In genomic region chr3L:16164150-16165039, dm6 we compare ENCODE assay signal across 5 fruit fly cellular contexts.
TF ChIP-seq lines count a peak whose summit lies in the region.

Gene CG5151 (minus strand): TSS chr3L:16164701.

TF ChIP-seq in whole organism, adult, 20 proteins besides CTCF, POLR2A, EP300 and RAD21 (continued from another document):
- no peak for TF ChIP-seq pad (GFP tag; optimal IDR thresholded peaks at IDR 0.05; lab: Kevin White, UChicago)
- peak; percentile 68 for TF ChIP-seq cic (GFP tag; optimal IDR thresholded peaks at IDR 0.05; lab: Kevin White, UChicago)

TF ChIP-seq in whole organism, embryonic, 481 proteins besides CTCF, POLR2A, EP300 and RAD21 (continued from another document and continues in another):
- TF ChIP-seq CG32772 (GFP tag; IDR thresholded peaks at IDR 0.05; lab: Robert Waterston, UW) = no peak
- no peak for TF ChIP-seq CG17802 (tag; optimal IDR thresholded peaks at IDR 0.05; lab: Kevin White, UChicago)
- peak; percentile 87 for TF ChIP-seq CG4360 (GFP tag; IDR thresholded peaks at IDR 0.05; lab: Robert Waterston, UW)
- no peak for TF ChIP-seq Hr3 (GFP tag; optimal IDR thresholded peaks at IDR 0.05; lab: Kevin White, UChicago)
- TF ChIP-seq Hsf (GFP tag; optimal IDR thresholded peaks at IDR 0.05; lab: Kevin White, UChicago) = no peak
- TF ChIP-seq CG7372 (GFP tag; IDR thresholded peaks at IDR 0.05; lab: Robert Waterston, UW) = no peak
- peak; percentile 13 for TF ChIP-seq CG2678 (tag; optimal IDR thresholded peaks at IDR 0.05; lab: Kevin White, UChicago)
- no peak for TF ChIP-seq cas (GFP tag; IDR thresholded peaks at IDR 0.05; lab: Robert Waterston, UW)
- no peak for TF ChIP-seq CG7928 (GFP tag; optimal IDR thresholded peaks at IDR 0.05; lab: Kevin White, UChicago)
- TF ChIP-seq Six4 (GFP tag; optimal IDR thresholded peaks at IDR 0.05; lab: Kevin White, UChicago) = no peak
- no peak for TF ChIP-seq CG17829 (tag; optimal IDR thresholded peaks at IDR 0.05; lab: Kevin White, UChicago)
- TF ChIP-seq bbx (GFP tag; IDR thresholded peaks at IDR 0.05; lab: Robert Waterston, UW; ENCODE audit: partially characterized antibody) = peak; percentile 82
- TF ChIP-seq Bgb (GFP tag; IDR thresholded peaks at IDR 0.05; lab: Robert Waterston, UW; ENCODE audit: partially characterized antibody) = peak; percentile 81
- no peak for TF ChIP-seq CG10959 (GFP tag; IDR thresholded peaks at IDR 0.05; lab: Robert Waterston, UW)
- TF ChIP-seq D19A (tag; optimal IDR thresholded peaks at IDR 0.05; lab: Kevin White, UChicago) = no peak
- TF ChIP-seq CG7556 (GFP tag; optimal IDR thresholded peaks at IDR 0.05; lab: Kevin White, UChicago) = peak; percentile 6
- TF ChIP-seq caup (GFP tag; optimal IDR thresholded peaks at IDR 0.05; lab: Kevin White, UChicago; ENCODE audit: severe bottlenecking) = peak; percentile 36
- TF ChIP-seq fd96Cb (tag; optimal IDR thresholded peaks at IDR 0.05; lab: Kevin White, UChicago) = no peak
- TF ChIP-seq vfl (GFP tag; optimal IDR thresholded peaks at IDR 0.05; lab: Kevin White, UChicago) = no peak
- no peak for TF ChIP-seq Ssrp (tag; optimal IDR thresholded peaks at IDR 0.05; lab: Kevin White, UChicago)
- no peak for TF ChIP-seq zfh2 (GFP tag; optimal IDR thresholded peaks at IDR 0.05; lab: Kevin White, UChicago)
- TF ChIP-seq tio (GFP tag; optimal IDR thresholded peaks at IDR 0.05; lab: Kevin White, UChicago) = no peak
- TF ChIP-seq fd102C (GFP tag; optimal IDR thresholded peaks at IDR 0.05; lab: Kevin White, UChicago) = no peak
- TF ChIP-seq CG9817 (tag; optimal IDR thresholded peaks at IDR 0.05; lab: Kevin White, UChicago) = no peak
- no peak for TF ChIP-seq CG15601 (tag; optimal IDR thresholded peaks at IDR 0.05; lab: Kevin White, UChicago)
- peak; percentile 0 for TF ChIP-seq gcm (GFP tag; optimal IDR thresholded peaks at IDR 0.05; lab: Kevin White, UChicago)
- no peak for TF ChIP-seq tap (tag; optimal IDR thresholded peaks at IDR 0.05; lab: Kevin White, UChicago)
- TF ChIP-seq otp (GFP tag; IDR thresholded peaks at IDR 0.05; lab: Robert Waterston, UW) = no peak
- TF ChIP-seq CG2875 (GFP tag; optimal IDR thresholded peaks at IDR 0.05; lab: Kevin White, UChicago) = no peak
- no peak for TF ChIP-seq jing (GFP tag; optimal IDR thresholded peaks at IDR 0.05; lab: Kevin White, UChicago)
- no peak for TF ChIP-seq dpn (GFP tag; optimal IDR thresholded peaks at IDR 0.05; lab: Kevin White, UChicago)
- TF ChIP-seq sisA (GFP tag; IDR thresholded peaks at IDR 0.05; lab: Robert Waterston, UW) = no peak
- TF ChIP-seq dysf (GFP tag; IDR thresholded peaks at IDR 0.05; lab: Robert Waterston, UW) = no peak; the same call in 2 of the 3 replicates
- TF ChIP-seq abd-A (tag; optimal IDR thresholded peaks at IDR 0.05; lab: Kevin White, UChicago) = peak; percentile 90

TF ChIP-seq in whole organism, prepupa, 60 proteins besides CTCF, POLR2A, EP300 and RAD21 (continued from another document and continues in another):
- peak; percentile 17 for TF ChIP-seq CG16779 (tag; optimal IDR thresholded peaks at IDR 0.05; lab: Kevin White, UChicago)
- no peak for TF ChIP-seq Hr38 (GFP tag; optimal IDR thresholded peaks at IDR 0.05; lab: Kevin White, UChicago)
- peak; percentile 70 for TF ChIP-seq Sox102F (GFP tag; optimal IDR thresholded peaks at IDR 0.05; lab: Kevin White, UChicago)
- TF ChIP-seq acj6 (GFP tag; optimal IDR thresholded peaks at IDR 0.05; lab: Kevin White, UChicago) = no peak
- TF ChIP-seq OdsH (GFP tag; optimal IDR thresholded peaks at IDR 0.05; lab: Kevin White, UChicago) = no peak
- TF ChIP-seq net (GFP tag; optimal IDR thresholded peaks at IDR 0.05; lab: Kevin White, UChicago) = peak; percentile 12
- peak; percentile 40 for TF ChIP-seq esn (GFP tag; optimal IDR thresholded peaks at IDR 0.05; lab: Kevin White, UChicago)
- peak; percentile 43 for TF ChIP-seq Eip75B (GFP tag; optimal IDR thresholded peaks at IDR 0.05; lab: Kevin White, UChicago)
- peak; percentile 20 for TF ChIP-seq CG8632 (GFP tag; optimal IDR thresholded peaks at IDR 0.05; lab: Kevin White, UChicago)
- TF ChIP-seq Ets96B (tag; optimal IDR thresholded peaks at IDR 0.05; lab: Kevin White, UChicago) = peak; percentile 41
- TF ChIP-seq CG6854 (GFP tag; optimal IDR thresholded peaks at IDR 0.05; lab: Kevin White, UChicago) = peak; percentile 75
- TF ChIP-seq CG11902 (GFP tag; optimal IDR thresholded peaks at IDR 0.05; lab: Kevin White, UChicago) = no peak
- no peak for TF ChIP-seq lz (GFP tag; optimal IDR thresholded peaks at IDR 0.05; lab: Kevin White, UChicago)
- TF ChIP-seq CG15336 (GFP tag; IDR thresholded peaks at IDR 0.05; lab: Robert Waterston, UW) = no peak; the same call in none of the 2 replicates
- TF ChIP-seq achi (GFP tag; optimal IDR thresholded peaks at IDR 0.05; lab: Kevin White, UChicago) = peak; percentile 28
- peak; percentile 18 for TF ChIP-seq CG7368 (GFP tag; optimal IDR thresholded peaks at IDR 0.05; lab: Kevin White, UChicago)
- peak; percentile 57 for TF ChIP-seq dsx (GFP tag; optimal IDR thresholded peaks at IDR 0.05; lab: Kevin White, UChicago; ENCODE audit: poor library complexity, severe bottlenecking)
- peak; percentile 56 for TF ChIP-seq CG9139 (GFP tag; optimal IDR thresholded peaks at IDR 0.05; lab: Kevin White, UChicago)
- TF ChIP-seq CG10669 (GFP tag; optimal IDR thresholded peaks at IDR 0.05; lab: Kevin White, UChicago) = peak; percentile 11
- peak; percentile 21 for TF ChIP-seq Lpt (GFP tag; optimal IDR thresholded peaks at IDR 0.05; lab: Kevin White, UChicago)
- TF ChIP-seq CG8119 (GFP tag; IDR thresholded peaks at IDR 0.05; lab: Robert Waterston, UW) = peak; percentile 72
- TF ChIP-seq vri (GFP tag; optimal IDR thresholded peaks at IDR 0.05; lab: Kevin White, UChicago) = peak; percentile 90
- peak; percentile 59 for TF ChIP-seq CG6276 (GFP tag; optimal IDR thresholded peaks at IDR 0.05; lab: Kevin White, UChicago)
- no peak for TF ChIP-seq Met (GFP tag; optimal IDR thresholded peaks at IDR 0.05; lab: Kevin White, UChicago)
- no peak for TF ChIP-seq Ets21C (GFP tag; optimal IDR thresholded peaks at IDR 0.05; lab: Kevin White, UChicago)
- no peak for TF ChIP-seq pdm3 (GFP tag; optimal IDR thresholded peaks at IDR 0.05; lab: Kevin White, UChicago)
- TF ChIP-seq CG6163 (GFP tag; IDR thresholded peaks at IDR 0.05; lab: Robert Waterston, UW) = peak; percentile 59; the same call in 2 of the 3 replicates
- TF ChIP-seq ss (GFP tag; optimal IDR thresholded peaks at IDR 0.05; lab: Kevin White, UChicago) = peak; percentile 51 to 75
- TF ChIP-seq CG3919 (GFP tag; optimal IDR thresholded peaks at IDR 0.05; lab: Kevin White, UChicago) = peak; percentile 27
- TF ChIP-seq svp (GFP tag; lab: Kevin White, UChicago) = peak; percentile 64
- peak; percentile 65 for TF ChIP-seq fkh (GFP tag; optimal IDR thresholded peaks at IDR 0.05; lab: Kevin White, UChicago)
- no peak for TF ChIP-seq Sox15 (GFP tag; optimal IDR thresholded peaks at IDR 0.05; lab: Kevin White, UChicago)
- peak; percentile 7 for TF ChIP-seq spab (GFP tag; optimal IDR thresholded peaks at IDR 0.05; lab: Kevin White, UChicago)
- TF ChIP-seq topi (GFP tag; optimal IDR thresholded peaks at IDR 0.05; lab: Kevin White, UChicago) = peak; percentile 30

TF ChIP-seq in whole organism, pupa, 21 proteins besides CTCF, POLR2A, EP300 and RAD21 (continued from another document):
- peak; percentile 40 for TF ChIP-seq CG8159 (tag; optimal IDR thresholded peaks at IDR 0.05; lab: Kevin White, UChicago)

TF ChIP-seq in whole organism, wandering third instar larva, 38 proteins besides CTCF, POLR2A, EP300 and RAD21 (continued from another document):
- TF ChIP-seq brk (GFP tag; optimal IDR thresholded peaks at IDR 0.05; lab: Kevin White, UChicago) = peak; percentile 23
- TF ChIP-seq fru (GFP tag; optimal IDR thresholded peaks at IDR 0.05; lab: Kevin White, UChicago) = peak; percentile 14
- TF ChIP-seq tai (GFP tag; optimal IDR thresholded peaks at IDR 0.05; lab: Kevin White, UChicago) = no peak
- no peak for TF ChIP-seq jim (GFP tag; optimal IDR thresholded peaks at IDR 0.05; lab: Kevin White, UChicago)
- TF ChIP-seq h (GFP tag; optimal IDR thresholded peaks at IDR 0.05; lab: Kevin White, UChicago) = peak; percentile 56
- TF ChIP-seq sv (GFP tag; optimal IDR thresholded peaks at IDR 0.05; lab: Kevin White, UChicago) = no peak
- no peak for TF ChIP-seq pan (optimal IDR thresholded peaks at IDR 0.05; lab: Kevin White, UChicago)
- TF ChIP-seq Mio (GFP tag; optimal IDR thresholded peaks at IDR 0.05; lab: Kevin White, UChicago) = no peak
- no peak for TF ChIP-seq Abd-B (GFP tag; optimal IDR thresholded peaks at IDR 0.05; lab: Kevin White, UChicago)
- no peak for TF ChIP-seq lola (GFP tag; optimal IDR thresholded peaks at IDR 0.05; lab: Kevin White, UChicago)
- TF ChIP-seq CG32264 (GFP tag; optimal IDR thresholded peaks at IDR 0.05; lab: Kevin White, UChicago) = no peak
- TF ChIP-seq Dif (GFP tag; optimal IDR thresholded peaks at IDR 0.05; lab: Kevin White, UChicago; ENCODE audit: partially characterized antibody) = peak; percentile 88
- no peak for TF ChIP-seq usp (GFP tag; optimal IDR thresholded peaks at IDR 0.05; lab: Kevin White, UChicago)
- TF ChIP-seq sage (GFP tag; optimal IDR thresholded peaks at IDR 0.05; lab: Kevin White, UChicago) = peak; percentile 68
- TF ChIP-seq br (GFP tag; optimal IDR thresholded peaks at IDR 0.05; lab: Kevin White, UChicago) = peak; percentile 28
- peak; percentile 28 for TF ChIP-seq rgr (GFP tag; optimal IDR thresholded peaks at IDR 0.05; lab: Kevin White, UChicago)
- no peak for TF ChIP-seq Dfd (GFP tag; optimal IDR thresholded peaks at IDR 0.05; lab: Kevin White, UChicago)
